Fruit fly (Drosophila melanogaster): ENCODE measurements around the gene CG13117.

dm6 chr2L:9743823-9744222 is 7.4 kb downstream of the CG13117 start:
- TF ChIP-seq CG7045 (GFP tag; optimal IDR thresholded peaks at IDR 0.05) = no peak
- TF ChIP-seq CG7101 (tag; optimal IDR thresholded peaks at IDR 0.05) = no peak
- no peak for TF ChIP-seq CG11617 (GFP tag; optimal IDR thresholded peaks at IDR 0.05)
- TF ChIP-seq bab1 (GFP tag; optimal IDR thresholded peaks at IDR 0.05) = no peak
- no peak for TF ChIP-seq pad (GFP tag; optimal IDR thresholded peaks at IDR 0.05)
- TF ChIP-seq Crg-1 (GFP tag; optimal IDR thresholded peaks at IDR 0.05) = no peak
- no peak for TF ChIP-seq Clk (GFP tag; optimal IDR thresholded peaks at IDR 0.05)
- TF ChIP-seq CG33017 (tag; optimal IDR thresholded peaks at IDR 0.05) = no peak
- no peak for TF ChIP-seq ovo (GFP tag; optimal IDR thresholded peaks at IDR 0.05)
- TF ChIP-seq kay (GFP tag; ENCODE audit: borderline replicate concordance) = no peak
- TF ChIP-seq CG1620 (GFP tag; optimal IDR thresholded peaks at IDR 0.05) = no peak
- TF ChIP-seq Hr96 (GFP tag; optimal IDR thresholded peaks at IDR 0.05) = no peak
- no peak for TF ChIP-seq CG12768 (GFP tag; optimal IDR thresholded peaks at IDR 0.05)
- TF ChIP-seq tj (GFP tag; optimal IDR thresholded peaks at IDR 0.05) = no peak

Measured in whole organism, adult.